Worm (Caenorhabditis elegans) whole organism, late embryonic: ENCODE data around the gene srd-45.

Experiments used
- C38D4.7 ChIP-seq: fragments of 200-800 bp; sonication (Bioruptor generic); optimal IDR thresholded peaks from 2 replicates; lab custom pipeline; 2018; ENCODE audit warnings: mild to moderate bottlenecking, missing genetic modification characterization, moderate library complexity, missing compliant biosample characterization
- F13H6.1 ChIP-seq: sonication (generic microtip); optimal IDR thresholded peaks from 2 replicates; lab custom pipeline; 2016; ENCODE audit warnings: missing genetic modification characterization, missing compliant biosample characterization
- Y22D7AL.16 ChIP-seq: sonication (generic microtip); optimal IDR thresholded peaks from 2 replicates; lab custom pipeline; 2016; ENCODE audit warnings: missing genetic modification characterization, missing compliant biosample characterization
- ama-1 ChIP-seq: fragments of 150-350 bp; optimal IDR thresholded peaks from 2 replicates; lab custom pipeline; 2014
- ceh-14 ChIP-seq: sonication (generic microtip); optimal IDR thresholded peaks from 2 replicates; lab custom pipeline; 2016; ENCODE audit warnings: missing genotype, missing genetic modification characterization, missing compliant biosample characterization
- ceh-19 ChIP-seq: fragments of 200-800 bp; sonication (Bioruptor generic); optimal IDR thresholded peaks from 2 replicates; lab custom pipeline; 2018; ENCODE audit warnings: mild to moderate bottlenecking, missing genetic modification characterization, missing compliant biosample characterization
- ceh-22 ChIP-seq: sonication (generic microtip); optimal IDR thresholded peaks from 2 replicates; lab custom pipeline; 2017; ENCODE audit warnings: missing biosample characterization, missing genetic modification characterization
- ceh-24 ChIP-seq: sonication (generic microtip); optimal IDR thresholded peaks from 2 replicates; lab custom pipeline; 2016; ENCODE audit warnings: mild to moderate bottlenecking, missing genetic modification characterization, missing compliant biosample characterization
- ceh-31 ChIP-seq: sonication (generic microtip); optimal IDR thresholded peaks from 2 replicates; lab custom pipeline; 2016; ENCODE audit warnings: missing genetic modification characterization, missing compliant biosample characterization
- ceh-45 ChIP-seq: fragments of 200-800 bp; sonication (Bioruptor generic); IDR thresholded peaks from 2 replicates; pipeline ENCODE4 v1.3.6; 2022; ENCODE audit warnings: missing genetic modification reagents, missing genetic modification characterization, missing compliant biosample characterization
- ceh-6 ChIP-seq: fragments of 200-800 bp; sonication (Bioruptor generic); optimal IDR thresholded peaks from 2 replicates; lab custom pipeline; 2018; ENCODE audit warnings: mild to moderate bottlenecking, missing genetic modification characterization, missing compliant biosample characterization
- che-1 ChIP-seq: sonication (generic microtip); optimal IDR thresholded peaks from 2 replicates; lab custom pipeline; 2016; ENCODE audit warnings: mild to moderate bottlenecking, missing genetic modification characterization, missing compliant biosample characterization
- dve-1 ChIP-seq: sonication (generic microtip); optimal IDR thresholded peaks from 2 replicates; lab custom pipeline; 2017; ENCODE audit warnings: antibody characterized with exemption, mild to moderate bottlenecking, missing genetic modification characterization, missing compliant biosample characterization
- elt-2 ChIP-seq: sonication (generic microtip); optimal IDR thresholded peaks from 2 replicates; lab custom pipeline; 2016; ENCODE audit warnings: missing genetic modification reagents, missing genetic modification characterization, missing compliant biosample characterization
- elt-4 ChIP-seq: sonication (generic microtip); optimal IDR thresholded peaks from 2 replicates; lab custom pipeline; 2016; ENCODE audit warnings: missing genetic modification characterization, missing compliant biosample characterization
- hlh-30 ChIP-seq: sonication (generic microtip); optimal IDR thresholded peaks from 2 replicates; lab custom pipeline; 2017; ENCODE audit warnings: antibody characterized with exemption, missing genetic modification characterization, missing compliant biosample characterization; ENCODE audit not compliant: insufficient read depth
- lin-11 ChIP-seq: fragments of 200-800 bp; sonication (Bioruptor generic); optimal IDR thresholded peaks from 2 replicates; lab custom pipeline; 2018; ENCODE audit warnings: mild to moderate bottlenecking, missing genetic modification characterization, missing compliant biosample characterization
- madf-2 ChIP-seq: sonication (generic microtip); optimal IDR thresholded peaks from 2 replicates; lab custom pipeline; 2017; ENCODE audit warnings: missing genetic modification characterization, missing compliant biosample characterization
- nhr-232 ChIP-seq: sonication (generic microtip); optimal IDR thresholded peaks from 2 replicates; lab custom pipeline; 2016; ENCODE audit warnings: missing genetic modification characterization, missing compliant biosample characterization
- pag-3 ChIP-seq: sonication (generic microtip); optimal IDR thresholded peaks from 2 replicates; lab custom pipeline; 2016; ENCODE audit warnings: missing compliant biosample characterization, missing genetic modification characterization, borderline replicate concordance
- pat-9 ChIP-seq: fragments of 200-800 bp; sonication (Bioruptor generic); optimal IDR thresholded peaks from 2 replicates; lab custom pipeline; 2018; ENCODE audit warnings: mild to moderate bottlenecking, missing genetic modification characterization, moderate library complexity, missing compliant biosample characterization
- pqm-1 ChIP-seq: sonication (generic microtip); optimal IDR thresholded peaks from 2 replicates; lab custom pipeline; 2016; ENCODE audit warnings: missing genetic modification characterization, missing compliant biosample characterization
- ref-2 ChIP-seq: sonication (generic microtip); optimal IDR thresholded peaks from 2 replicates; lab custom pipeline; 2016; ENCODE audit warnings: missing genetic modification characterization, missing compliant biosample characterization
- rnt-1 ChIP-seq: sonication (generic microtip); optimal IDR thresholded peaks from 2 replicates; lab custom pipeline; 2016; ENCODE audit warnings: missing genetic modification characterization, missing compliant biosample characterization
- sdc-2 ChIP-seq: sonication (generic microtip); optimal IDR thresholded peaks from 2 replicates; lab custom pipeline; 2016; ENCODE audit warnings: missing genotype, missing genetic modification characterization, missing compliant biosample characterization
- sox-4 ChIP-seq: sonication (generic microtip); optimal IDR thresholded peaks from 2 replicates; lab custom pipeline; 2017; ENCODE audit warnings: mild to moderate bottlenecking, missing genetic modification characterization, inconsistent platforms, missing compliant biosample characterization
- syd-9 ChIP-seq: sonication (generic microtip); optimal IDR thresholded peaks from 2 replicates; lab custom pipeline; 2016; ENCODE audit warnings: mild to moderate bottlenecking, missing genetic modification characterization, moderate library complexity, missing compliant biosample characterization
- tbx-2 ChIP-seq: sonication (generic microtip); optimal IDR thresholded peaks from 2 replicates; lab custom pipeline; 2016; ENCODE audit warnings: missing genetic modification characterization, missing compliant biosample characterization
- ttx-3 ChIP-seq: sonication (generic microtip); optimal IDR thresholded peaks from 2 replicates; lab custom pipeline; 2016; ENCODE audit warnings: missing genetic modification reagents, missing genetic modification characterization, missing compliant biosample characterization
- unc-3 ChIP-seq, 2 experiments: fragments of 200-800 bp in 1 of 2; sonication (Bioruptor generic) in 1 of 2; sonication (generic microtip) in 1 of 2; conservative IDR thresholded peaks in 1 of 2; optimal IDR thresholded peaks in 1 of 2; 2 replicates each; pipeline versions ENCODE4 v1.3.6 to Lab custom; 2016 to 2022; ENCODE audit warnings: missing compliant biosample characterization in 2 of 2, missing genetic modification characterization in 2 of 2, missing genetic modification reagents in 1 of 2
- unc-42 ChIP-seq: sonication (generic microtip); optimal IDR thresholded peaks from 2 replicates; lab custom pipeline; 2016; ENCODE audit warnings: missing genotype, missing genetic modification characterization, missing compliant biosample characterization
- unc-55 ChIP-seq: sonication (generic microtip); optimal IDR thresholded peaks from 2 replicates; lab custom pipeline; 2017; ENCODE audit warnings: missing biosample characterization, missing genetic modification reagents, missing genetic modification characterization
- ztf-16 ChIP-seq: sonication (generic microtip); optimal IDR thresholded peaks from 2 replicates; lab custom pipeline; 2017; ENCODE audit warnings: missing genetic modification characterization, missing compliant biosample characterization

srd-45 gene

DNA sequence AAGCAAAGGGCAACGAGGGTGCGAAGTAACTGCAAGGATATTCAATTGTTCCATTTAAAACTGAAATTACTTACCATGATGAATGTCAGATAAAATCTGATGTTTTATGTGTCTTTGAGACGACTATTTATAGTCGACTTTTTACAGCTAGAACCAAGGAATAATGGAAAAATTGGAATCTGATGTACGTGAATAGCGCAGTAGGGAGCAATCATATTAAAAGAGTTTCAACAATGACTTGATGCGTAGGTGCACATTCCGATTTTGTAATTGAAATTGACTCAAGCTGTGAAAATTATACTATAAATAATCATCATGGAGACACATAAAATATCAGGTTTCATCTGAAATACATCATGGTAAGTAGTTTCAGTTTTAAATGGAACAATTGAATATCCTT is 14.5 kb downstream of the srd-45 start, which contains the start of the genes nspc-9 and nspc-10:
Gene nspc-9 (minus strand): TSS at position 101 of the 400 bp plus-strand sequence.
Gene nspc-10 (plus strand): TSS at position 331 of the 400 bp plus-strand sequence.
- TF ChIP-seq pat-9 (tag; lab: Kevin White, UChicago) (no peak), Y22D7AL.16 (no peak), ceh-24 (tag; lab: Kevin White, UChicago) (no peak), ref-2 (tag; lab: Kevin White, UChicago) (no peak), syd-9 (no peak), ama-1 (no peak), hlh-30 (tag; lab: Kevin White, UChicago) (no peak), dve-1 (tag; lab: Kevin White, UChicago) (no peak), nhr-232 (tag; lab: Kevin White, UChicago) (no peak), unc-42 (tag; lab: Kevin White, UChicago) (no peak), tbx-2 (tag; lab: Kevin White, UChicago) (no peak)

DNA sequence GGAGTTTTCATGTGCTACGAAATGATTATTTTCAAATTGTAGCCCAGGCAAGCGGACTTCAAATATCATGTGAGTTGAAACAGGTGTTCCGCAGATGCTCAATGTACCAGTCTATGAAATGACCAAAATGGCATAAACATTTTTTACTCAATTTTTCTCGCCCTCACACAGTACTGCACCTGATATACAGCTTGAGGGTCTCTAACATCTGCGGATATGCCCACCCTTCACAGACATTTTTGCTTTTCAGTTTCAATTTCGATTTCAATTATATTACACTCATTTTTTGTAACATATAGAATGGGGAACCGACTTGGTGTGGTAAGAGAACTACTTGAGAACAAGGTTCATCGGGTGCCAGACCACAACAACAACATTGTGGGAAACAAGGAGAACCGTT is 18.0 kb downstream of the srd-45 start, which contains the start of gene F42F12.11:
Gene F42F12.11 (plus strand): TSS at position 301 of the 400 bp plus-strand sequence.
- no peak for TF ChIP-seq ttx-3
- TF ChIP-seq ceh-45 = no peak
- no peak for TF ChIP-seq rnt-1
- TF ChIP-seq ceh-31 (tag; lab: Kevin White, UChicago) = no peak
- no peak for TF ChIP-seq sdc-2 (tag; lab: Kevin White, UChicago)
- TF ChIP-seq sox-4 = no peak
- TF ChIP-seq ceh-24 (tag; lab: Kevin White, UChicago) = no peak
- no peak for TF ChIP-seq madf-2 (tag; lab: Kevin White, UChicago)
- TF ChIP-seq elt-4 (tag; lab: Kevin White, UChicago) = no peak
- no peak for TF ChIP-seq lin-11 (tag; lab: Kevin White, UChicago)
- TF ChIP-seq unc-42 (tag; lab: Kevin White, UChicago) = no peak
- no peak for TF ChIP-seq unc-3 (GFP tag; conservative IDR thresholded peaks at IDR 0.05; lab: Robert Waterston, UW)
- no peak for TF ChIP-seq unc-3 (tag; optimal IDR thresholded peaks at IDR 0.05; lab: Kevin White, UChicago)

DNA sequence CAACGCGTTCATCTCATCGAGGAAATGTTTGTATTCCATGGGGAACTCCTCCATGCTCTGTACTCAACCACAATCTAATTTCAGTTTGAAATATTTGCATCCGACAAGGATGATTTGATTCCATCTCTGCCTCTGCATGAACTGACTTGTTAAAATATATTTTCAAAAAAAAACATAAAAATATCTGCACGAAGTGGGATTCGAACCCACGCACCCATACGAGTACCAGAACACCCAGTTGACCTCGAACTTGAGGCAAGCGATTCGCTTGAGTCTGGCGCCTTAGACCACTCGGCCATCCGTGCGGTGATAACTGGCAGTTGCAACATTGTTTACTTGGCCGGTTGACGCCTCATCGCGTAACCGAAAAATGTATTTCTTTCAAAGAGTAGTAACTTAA is 19.0 kb downstream of the srd-45 start:
- TF ChIP-seq unc-55 (GFP tag; lab: Kevin White, UChicago) (no peak), ceh-24 (tag; lab: Kevin White, UChicago) (no peak), sdc-2 (tag; lab: Kevin White, UChicago) (peak; percentile 63), che-1 (tag; lab: Kevin White, UChicago) (peak; percentile 30), lin-11 (tag; lab: Kevin White, UChicago) (no peak), ceh-6 (GFP tag; lab: Kevin White, UChicago) (peak; percentile 31), ama-1 (no peak), ref-2 (tag; lab: Kevin White, UChicago) (no peak), ceh-14 (tag; lab: Kevin White, UChicago) (peak; percentile 3), ceh-31 (tag; lab: Kevin White, UChicago) (no peak), ceh-45 (no peak), elt-2 (tag; lab: Kevin White, UChicago) (peak; percentile 25), ceh-19 (GFP tag; lab: Kevin White, UChicago) (no peak), nhr-232 (tag; lab: Kevin White, UChicago) (peak; percentile 36), pag-3 (tag; lab: Kevin White, UChicago) (no peak)

DNA sequence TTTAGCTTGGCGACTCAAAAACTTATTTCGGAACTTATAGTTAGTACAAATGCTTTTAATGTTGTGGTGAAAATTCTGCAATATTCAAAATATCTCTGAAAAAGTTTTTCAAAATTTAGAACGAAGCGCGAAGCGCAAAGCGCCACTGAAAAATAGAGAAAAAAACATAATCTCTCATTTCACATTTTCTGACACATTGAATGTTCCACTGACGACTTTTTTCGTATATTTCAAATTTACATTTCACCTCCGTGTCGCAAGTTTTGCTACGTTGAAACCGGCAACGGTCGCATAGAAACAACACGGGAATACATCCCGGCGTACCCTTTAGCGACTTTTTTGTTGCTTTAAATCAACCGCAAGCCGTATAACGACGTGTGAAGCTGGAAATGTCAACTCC is 19.6 kb downstream of the srd-45 start, which contains the start of gene F42F12.14:
Gene F42F12.14 (plus strand): TSS at position 301 of the 400 bp plus-strand sequence.
- no peak for TF ChIP-seq ceh-22 (tag; lab: Kevin White, UChicago)
- no peak for TF ChIP-seq unc-42 (tag; lab: Kevin White, UChicago)
- no peak for TF ChIP-seq C38D4.7 (GFP tag; lab: Kevin White, UChicago)
- no peak for TF ChIP-seq pat-9 (tag; lab: Kevin White, UChicago)
- TF ChIP-seq pqm-1 = no peak
- no peak for TF ChIP-seq hlh-30 (tag; lab: Kevin White, UChicago)
- no peak for TF ChIP-seq ztf-16 (tag; lab: Kevin White, UChicago)
- no peak for TF ChIP-seq F13H6.1
